Worm (Caenorhabditis elegans): ENCODE data around the gene tdo-2.

The tdo-2 gene

DNA sequence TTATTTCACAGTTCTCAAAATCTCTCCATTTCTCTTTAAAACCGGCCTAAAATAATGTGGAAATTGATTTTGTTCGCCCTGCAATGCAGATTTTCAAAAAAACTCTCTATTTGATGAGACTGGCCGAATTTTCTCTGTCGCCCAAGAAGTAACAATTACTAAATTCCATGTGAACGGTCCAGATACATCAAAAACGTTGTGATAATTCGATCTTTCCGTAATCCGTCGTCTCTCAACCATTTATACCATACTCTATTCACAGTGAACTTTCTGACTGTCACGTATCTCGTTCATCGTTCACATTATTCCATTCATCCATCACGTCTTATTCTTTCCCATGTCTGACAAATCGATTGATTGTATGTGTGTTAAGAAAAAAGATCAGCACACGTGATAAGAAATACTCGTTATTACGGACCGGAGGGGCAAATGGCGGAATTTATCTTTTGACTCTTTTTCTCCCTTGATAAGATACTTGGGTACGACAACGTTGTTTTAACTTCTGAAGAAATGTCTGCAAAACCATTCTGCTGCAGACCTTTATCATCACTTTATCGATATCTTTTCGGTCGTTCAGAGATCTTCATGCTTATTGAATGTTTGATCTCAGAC, 1.4 kb upstream of the tdo-2 start:
- TF ChIP-seq hlh-17 (GFP tag; optimal IDR thresholded peaks at IDR 0.05; ENCODE audit: borderline replicate concordance) (no peak), irx-1 (tag; optimal IDR thresholded peaks at IDR 0.05) (no peak), aha-1 (tag; optimal IDR thresholded peaks at IDR 0.05) (no peak), nhr-76 (tag; optimal IDR thresholded peaks at IDR 0.05) (no peak), C16A3.4 (tag; optimal IDR thresholded peaks at IDR 0.05) (no peak), sup-37 (GFP tag; optimal IDR thresholded peaks at IDR 0.05) (no peak), ceh-63 (GFP tag; optimal IDR thresholded peaks at IDR 0.05) (no peak), nhr-90 (tag; optimal IDR thresholded peaks at IDR 0.05; ENCODE audit: poor library complexity) (peak; percentile 63), nhr-237 (tag; optimal IDR thresholded peaks at IDR 0.05) (no peak), lin-35 (GFP tag; optimal IDR thresholded peaks at IDR 0.05) (peak in 1 of 2 experiments; percentile 48), lsy-2 (tag; optimal IDR thresholded peaks at IDR 0.05) (no peak), vab-15 (tag; optimal IDR thresholded peaks at IDR 0.05) (no peak), zag-1 (tag; optimal IDR thresholded peaks at IDR 0.05) (no peak), ces-1 (GFP tag; optimal IDR thresholded peaks at IDR 0.05) (no peak), snu-23 (GFP tag; optimal IDR thresholded peaks at IDR 0.05) (peak; percentile 65), ceh-88 (GFP tag; IDR thresholded peaks at IDR 0.05) (no peak), fkh-4 (tag; optimal IDR thresholded peaks at IDR 0.05; ENCODE audit: borderline replicate concordance) (no peak), nhr-11 (tag; optimal IDR thresholded peaks at IDR 0.05) (no peak), lin-39 (tag; optimal IDR thresholded peaks at IDR 0.05) (no peak), fos-1 (tag; optimal IDR thresholded peaks at IDR 0.05) (no peak), nhr-19 (GFP tag; conservative IDR thresholded peaks at IDR 0.05) (peak; percentile 54), ceh-8 (GFP tag; optimal IDR thresholded peaks at IDR 0.05) (no peak), lin-14 (GFP tag; optimal IDR thresholded peaks at IDR 0.05) (peak; percentile 66), nhr-84 (tag; optimal IDR thresholded peaks at IDR 0.05) (no peak), ets-5 (GFP tag; IDR thresholded peaks at IDR 0.05) (no peak), hpl-2 (GFP tag; optimal IDR thresholded peaks at IDR 0.05) (no peak), tbx-2 (tag; optimal IDR thresholded peaks at IDR 0.05) (peak; percentile 30), unc-98 (GFP tag; IDR thresholded peaks at IDR 0.05) (no peak), grh-1 (GFP tag; IDR thresholded peaks at IDR 0.05) (peak; percentile 81), xbp-1 (tag; optimal IDR thresholded peaks at IDR 0.05) (no peak), C04F5.9 (tag; optimal IDR thresholded peaks at IDR 0.05) (no peak), hlh-4 (tag; optimal IDR thresholded peaks at IDR 0.05) (no peak), blmp-1 (tag; optimal IDR thresholded peaks at IDR 0.05) (peak; percentile 59), efl-1 (optimal IDR thresholded peaks at IDR 0.05) (no peak), efl-1 (GFP tag; optimal IDR thresholded peaks at IDR 0.05 in 1 of 2) (peak in 1 of 2 experiments; percentile 92), lir-3 (tag; optimal IDR thresholded peaks at IDR 0.05; ENCODE audit: poor library complexity) (no peak), nhr-12 (tag; optimal IDR thresholded peaks at IDR 0.05) (no peak), nhr-71 (tag; optimal IDR thresholded peaks at IDR 0.05) (peak; percentile 76), alr-1 (tag; optimal IDR thresholded peaks at IDR 0.05; ENCODE audit: borderline replicate concordance) (no peak), unc-86 (tag; optimal IDR thresholded peaks at IDR 0.05) (no peak), egl-27 (tag; optimal IDR thresholded peaks at IDR 0.05) (no peak), F16B12.6 (tag; optimal IDR thresholded peaks at IDR 0.05) (no peak), elt-3 (tag; optimal IDR thresholded peaks at IDR 0.05) (peak; percentile 42 to 96 (median 93)), lin-15B (tag; optimal IDR thresholded peaks at IDR 0.05) (no peak), ceh-90 (tag; optimal IDR thresholded peaks at IDR 0.05) (no peak), nhr-77 (tag; optimal IDR thresholded peaks at IDR 0.05) (no peak), isw-1 (GFP tag; IDR thresholded peaks at IDR 0.05) (no peak), lin-13 (GFP tag; optimal IDR thresholded peaks at IDR 0.05) (no peak), unc-62 (GFP tag; optimal IDR thresholded peaks at IDR 0.05) (no peak), mdl-1 (tag; optimal IDR thresholded peaks at IDR 0.05) (peak in 1 of 2 experiments; percentile 67), swsn-7 (tag; optimal IDR thresholded peaks at IDR 0.05) (no peak), C34B4.2 (tag; optimal IDR thresholded peaks at IDR 0.05) (no peak), nhr-85 (tag) (peak; percentile 92)

Measured in whole organism, L1 larva.